Worm (Caenorhabditis elegans): ENCODE data around the gene clc-22.

DNA sequence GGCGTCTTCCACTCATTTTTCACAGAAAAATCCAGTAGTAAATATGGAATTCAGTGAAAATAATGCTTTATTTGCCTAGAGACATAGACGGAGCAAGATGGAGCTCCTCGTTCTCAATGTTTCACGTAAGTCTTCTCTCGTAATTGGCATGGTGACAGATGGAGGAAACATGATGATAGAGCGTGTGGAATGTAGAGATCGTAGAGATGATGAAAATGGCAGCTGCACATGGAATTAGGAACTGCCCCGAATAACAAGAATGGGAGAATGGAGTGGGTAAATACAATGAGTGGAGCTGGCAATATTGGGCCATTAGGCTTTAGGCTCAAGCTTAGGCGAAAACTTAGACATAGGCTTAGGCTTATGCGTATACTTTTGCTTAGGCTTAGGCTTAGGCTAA is 20.9 kb downstream of the clc-22 start, which contains the start of gene cank-26:
- TF ChIP-seq dao-5 (tag; optimal IDR thresholded peaks at IDR 0.05) (no peak), him-1 (tag; optimal IDR thresholded peaks at IDR 0.05) (no peak)
